Worm (Caenorhabditis elegans): ENCODE data around the gene nhr-98.

ce11 chrV:497399-497798 is 43.7 kb downstream of the nhr-98 start, which contains the start of gene T01G6.1:
- TF ChIP-seq hsf-1 (GFP tag; IDR thresholded peaks at IDR 0.05), result no peak
- TF ChIP-seq sea-2 (GFP tag; IDR thresholded peaks at IDR 0.05), result no peak
- no peak for TF ChIP-seq C06A6.2 (GFP tag; conservative IDR thresholded peaks at IDR 0.05)
- TF ChIP-seq mel-28 (tag; optimal IDR thresholded peaks at IDR 0.05; ENCODE audit: borderline replicate concordance), result no peak

Data from whole organism, young adult.